Fruit fly (Drosophila melanogaster): ENCODE results near the gene CG42699.

dm6 chrX:5789187-5789586, 24.8 kb downstream of the CG42699 start, which contains the start of gene CG15767:
- TF ChIP-seq kay (GFP tag; ENCODE audit: borderline replicate concordance), result no peak
- no peak for TF ChIP-seq CG7101 (tag; optimal IDR thresholded peaks at IDR 0.05)
- no peak for TF ChIP-seq cnc (optimal IDR thresholded peaks at IDR 0.05)
- TF ChIP-seq CG5204 (GFP tag; optimal IDR thresholded peaks at IDR 0.05), result no peak
- no peak for TF ChIP-seq ovo (GFP tag; optimal IDR thresholded peaks at IDR 0.05)
- no peak for TF ChIP-seq bab1 (GFP tag; optimal IDR thresholded peaks at IDR 0.05)
- no peak for TF ChIP-seq CG7045 (GFP tag; optimal IDR thresholded peaks at IDR 0.05)
- TF ChIP-seq CG1620 (GFP tag; optimal IDR thresholded peaks at IDR 0.05), result no peak
- TF ChIP-seq Crg-1 (GFP tag; optimal IDR thresholded peaks at IDR 0.05), result no peak
- no peak for TF ChIP-seq CG14711 (tag; optimal IDR thresholded peaks at IDR 0.05)
- no peak for TF ChIP-seq CG11617 (GFP tag; optimal IDR thresholded peaks at IDR 0.05)
- no peak for TF ChIP-seq Hr96 (GFP tag; optimal IDR thresholded peaks at IDR 0.05)
- no peak for TF ChIP-seq tj (GFP tag; optimal IDR thresholded peaks at IDR 0.05)

Data from whole organism, adult.